Worm (Caenorhabditis elegans): Measurements from ENCODE around the gene F27E5.8.

- TF ChIP-seq F13C5.2 (tag; optimal IDR thresholded peaks at IDR 0.05), result no peak
- no peak for TF ChIP-seq ama-1 (optimal IDR thresholded peaks at IDR 0.05)
- TF ChIP-seq hmg-4 (GFP tag; optimal IDR thresholded peaks at IDR 0.05), result no peak
- TF ChIP-seq ets-7 (tag; optimal IDR thresholded peaks at IDR 0.05), result no peak
- TF ChIP-seq hmbx-1 (tag; optimal IDR thresholded peaks at IDR 0.05), result no peak
- TF ChIP-seq tbx-37 (GFP tag; conservative IDR thresholded peaks at IDR 0.05), result no peak
- TF ChIP-seq hnd-1 (tag; optimal IDR thresholded peaks at IDR 0.05), result no peak
These were observed 45.2 kb upstream of the F27E5.8 start, which contains the start of gene wbp-11 for ce11 chrII:10172436-10172973.

Measured in whole organism, early embryonic.